Worm (Caenorhabditis elegans): ENCODE measurements around the gene K02D10.8.

- TF ChIP-seq nhr-237 (tag; optimal IDR thresholded peaks at IDR 0.05) (no peak), nhr-23 (tag; optimal IDR thresholded peaks at IDR 0.05) (no peak), mdl-1 (tag; optimal IDR thresholded peaks at IDR 0.05) (no peak), lin-11 (tag; optimal IDR thresholded peaks at IDR 0.05) (no peak), ama-1 (optimal IDR thresholded peaks at IDR 0.05) (no peak), lin-39 (tag; optimal IDR thresholded peaks at IDR 0.05) (no peak), unc-39 (tag; optimal IDR thresholded peaks at IDR 0.05) (no peak), ztf-11 (tag; optimal IDR thresholded peaks at IDR 0.05) (no peak), snpc-4 (tag; optimal IDR thresholded peaks at IDR 0.05) (no peak), F13H6.1 (tag; optimal IDR thresholded peaks at IDR 0.05) (no peak), C34F6.9 (tag; optimal IDR thresholded peaks at IDR 0.05) (peak; percentile 29)
These were observed 13.6 kb upstream of the K02D10.8 start for ce11 chrIII:8772428-8773027.

All from whole organism, L2 larva.